Worm (Caenorhabditis elegans) whole organism, L4 larva: ENCODE results near the gene F58A6.1.

Experiments
- T26A8.4 ChIP-seq: fragments of 200-800 bp; sonication (Bioruptor generic); IDR thresholded peaks from 2 replicates; pipeline ENCODE4 v1.3.6; 2022; ENCODE audit warnings: missing genetic modification characterization, missing compliant biosample characterization
- Y48G9A.11 ChIP-seq: fragments of 200-800 bp; sonication (Bioruptor generic); IDR thresholded peaks from 2 replicates; pipeline ENCODE4 v1.3.6; 2022; ENCODE audit warnings: missing genetic modification reagents, missing genetic modification characterization, missing compliant biosample characterization
- Y5F2A.4 ChIP-seq: fragments of 200-800 bp; sonication (Bioruptor generic); optimal IDR thresholded peaks from 2 replicates; lab custom pipeline; 2018; ENCODE audit warnings: mild to moderate bottlenecking, missing genetic modification characterization, missing compliant biosample characterization
- aly-2 ChIP-seq: sonication (generic microtip); optimal IDR thresholded peaks from 2 replicates; lab custom pipeline; 2018; ENCODE audit warnings: missing biosample characterization, missing genetic modification characterization
- ama-1 ChIP-seq: fragments of 150-350 bp; optimal IDR thresholded peaks from 2 replicates; lab custom pipeline; 2014; ENCODE audit warnings: inconsistent platforms, mixed read lengths
- attf-4 ChIP-seq: sonication (generic microtip); optimal IDR thresholded peaks from 3 replicates; lab custom pipeline; 2017; ENCODE audit warnings: missing biosample characterization, missing genetic modification characterization
- ceh-32 ChIP-seq: sonication (generic microtip); optimal IDR thresholded peaks from 2 replicates; lab custom pipeline; 2016; ENCODE audit warnings: mild to moderate bottlenecking, missing genetic modification characterization, missing compliant biosample characterization; ENCODE audit not compliant: poor library complexity
- ces-1 ChIP-seq: fragments of 150-350 bp; sonication (generic microtip); optimal IDR thresholded peaks from 4 replicates; lab custom pipeline; 2014; ENCODE audit warnings: missing biosample characterization, missing genetic modification reagents, missing genetic modification characterization
- cey-2 ChIP-seq: sonication (generic microtip); optimal IDR thresholded peaks from 3 replicates; lab custom pipeline; 2017; ENCODE audit warnings: missing genetic modification characterization, mild to moderate bottlenecking, missing compliant biosample characterization, antibody characterized with exemption, borderline replicate concordance; ENCODE audit not compliant: insufficient read depth
- daf-12 ChIP-seq: fragments of 150-350 bp; optimal IDR thresholded peaks from 2 replicates; lab custom pipeline; 2014; ENCODE audit warnings: missing biosample characterization, missing genetic modification reagents, missing genetic modification characterization
- daf-16 ChIP-seq, 3 experiments: sonication (generic microtip); optimal IDR thresholded peaks; 2 replicates each; lab custom pipeline; 2016 to 2017; ENCODE audit warnings: missing genetic modification characterization in 3 of 3, missing genetic modification reagents in 3 of 3, mild to moderate bottlenecking in 2 of 3, missing compliant biosample characterization in 2 of 3, missing biosample characterization in 1 of 3, moderate library complexity in 1 of 3
- daf-19 ChIP-seq: fragments of 200-800 bp; sonication (Bioruptor generic); conservative IDR thresholded peaks from 2 replicates; pipeline ENCODE4 v1.3.6; 2022; ENCODE audit warnings: missing genetic modification characterization, missing compliant biosample characterization
- daf-8 ChIP-seq: fragments of 200-800 bp; sonication (Bioruptor generic); IDR thresholded peaks from 2 replicates; pipeline ENCODE4 v1.3.6; 2022; ENCODE audit warnings: missing genetic modification characterization, missing compliant biosample characterization
- dmd-6 ChIP-seq: fragments of 200-800 bp; sonication (Bioruptor generic); IDR thresholded peaks from 2 replicates; pipeline ENCODE4 v1.3.6; 2022; ENCODE audit warnings: missing genetic modification reagents, missing genetic modification characterization, missing compliant biosample characterization
- dmd-8 ChIP-seq: fragments of 200-800 bp; sonication (Bioruptor generic); IDR thresholded peaks from 2 replicates; pipeline ENCODE4 v1.3.6; 2022; ENCODE audit warnings: missing genetic modification characterization, missing compliant biosample characterization
- dpl-1 ChIP-seq: fragments of 150-350 bp; optimal IDR thresholded peaks from 2 replicates; lab custom pipeline; 2014; ENCODE audit warnings: missing biosample characterization, missing genetic modification reagents, missing genetic modification characterization
- egl-27 ChIP-seq: sonication (generic microtip); optimal IDR thresholded peaks from 3 replicates; lab custom pipeline; 2017; ENCODE audit warnings: missing biosample characterization, missing genetic modification reagents, missing genetic modification characterization
- egl-43 ChIP-seq: fragments of 200-800 bp; sonication (Bioruptor generic); IDR thresholded peaks from 2 replicates; pipeline ENCODE4 v1.3.6; 2022; ENCODE audit warnings: missing genetic modification reagents, missing genetic modification characterization, missing compliant biosample characterization
- fkh-10 ChIP-seq: fragments of 150-350 bp; optimal IDR thresholded peaks from 2 replicates; lab custom pipeline; 2014; ENCODE audit warnings: missing biosample characterization, missing genetic modification reagents, missing genetic modification characterization
- jun-1 ChIP-seq: fragments of 150-350 bp; optimal IDR thresholded peaks from 2 replicates; lab custom pipeline; 2014; ENCODE audit warnings: missing biosample characterization, missing genetic modification reagents, missing genetic modification characterization
- lim-7 ChIP-seq: fragments of 200-800 bp; sonication (Bioruptor generic); IDR thresholded peaks from 2 replicates; pipeline ENCODE4 v1.3.6; 2022; ENCODE audit warnings: missing genetic modification characterization, missing compliant biosample characterization
- lin-13 ChIP-seq: fragments of 150-350 bp; optimal IDR thresholded peaks from 2 replicates; lab custom pipeline; 2014; ENCODE audit warnings: missing biosample characterization, missing genetic modification reagents, missing genetic modification characterization
- lin-15B ChIP-seq: fragments of 150-350 bp; sonication (generic microtip); optimal IDR thresholded peaks from 3 replicates; lab custom pipeline; 2014; ENCODE audit warnings: missing biosample characterization, missing genetic modification characterization
- lin-38 ChIP-seq: fragments of 200-800 bp; sonication (Bioruptor generic); IDR thresholded peaks from 2 replicates; pipeline ENCODE4 v1.3.6; 2022; ENCODE audit warnings: missing genetic modification reagents, missing genetic modification characterization, missing compliant biosample characterization
- madf-9 ChIP-seq: fragments of 200-800 bp; sonication (Bioruptor generic); conservative IDR thresholded peaks from 2 replicates; pipeline ENCODE4 v1.3.6; 2022; ENCODE audit warnings: missing genetic modification reagents, missing genetic modification characterization, missing compliant biosample characterization
- mep-1 ChIP-seq: fragments of 150-350 bp; sonication (generic microtip); optimal IDR thresholded peaks from 3 replicates; lab custom pipeline; 2014; ENCODE audit warnings: missing biosample characterization, missing genetic modification characterization
- mes-2 ChIP-seq: sonication (generic microtip); optimal IDR thresholded peaks from 2 replicates; lab custom pipeline; 2016; ENCODE audit warnings: missing genotype, mild to moderate bottlenecking, missing genetic modification characterization, missing compliant biosample characterization; ENCODE audit not compliant: poor library complexity, severe bottlenecking
- mxl-3 ChIP-seq: fragments of 200-800 bp; sonication (Bioruptor generic); optimal IDR thresholded peaks from 2 replicates; lab custom pipeline; 2018; ENCODE audit warnings: mild to moderate bottlenecking, missing genetic modification characterization, missing compliant biosample characterization
- nhr-10 ChIP-seq: fragments of 150-350 bp; optimal IDR thresholded peaks from 2 replicates; lab custom pipeline; 2014; ENCODE audit warnings: missing biosample characterization, missing genetic modification characterization
- nhr-102 ChIP-seq: sonication (generic microtip); optimal IDR thresholded peaks from 2 replicates; lab custom pipeline; 2016; ENCODE audit warnings: mild to moderate bottlenecking, missing genetic modification characterization, moderate library complexity, missing compliant biosample characterization
- nhr-11 ChIP-seq: fragments of 150-350 bp; optimal IDR thresholded peaks from 2 replicates; lab custom pipeline; 2014; ENCODE audit warnings: missing biosample characterization, missing genetic modification characterization
- nhr-111 ChIP-seq: fragments of 200-800 bp; sonication (Bioruptor generic); optimal IDR thresholded peaks from 2 replicates; lab custom pipeline; 2018; ENCODE audit warnings: mild to moderate bottlenecking, missing genetic modification characterization, missing compliant biosample characterization
- nhr-28 ChIP-seq: fragments of 150-350 bp; optimal IDR thresholded peaks from 2 replicates; lab custom pipeline; 2014; ENCODE audit warnings: missing biosample characterization, missing genetic modification characterization
- nhr-41 ChIP-seq: fragments of 200-800 bp; sonication (Bioruptor generic); IDR thresholded peaks from 2 replicates; pipeline ENCODE4 v1.3.6; 2022; ENCODE audit warnings: missing genetic modification reagents, missing genetic modification characterization, missing compliant biosample characterization
- nhr-6 ChIP-seq: fragments of 150-350 bp; optimal IDR thresholded peaks from 2 replicates; lab custom pipeline; 2014; ENCODE audit warnings: missing biosample characterization, missing genetic modification characterization
- nhr-76 ChIP-seq: fragments of 150-350 bp; optimal IDR thresholded peaks from 2 replicates; lab custom pipeline; 2014; ENCODE audit warnings: missing biosample characterization, missing genetic modification characterization
- nhr-77 ChIP-seq: fragments of 150-350 bp; optimal IDR thresholded peaks from 2 replicates; lab custom pipeline; 2014; ENCODE audit warnings: missing biosample characterization, missing genetic modification characterization
- pha-4 ChIP-seq, 2 experiments: fragments of 150-350 bp in 1 of 2; fragments of 200-800 bp in 1 of 2; sonication (Bioruptor generic) in 1 of 2; IDR thresholded peaks in 1 of 2; optimal IDR thresholded peaks in 1 of 2; 2 replicates each; pipeline versions ENCODE4 v1.3.6 to Lab custom; 2014 to 2022; ENCODE audit warnings: missing genetic modification characterization in 2 of 2, missing genetic modification reagents in 2 of 2, missing biosample characterization in 1 of 2, missing compliant biosample characterization in 1 of 2
- php-3 ChIP-seq: fragments of 200-800 bp; sonication (Bioruptor generic); IDR thresholded peaks from 2 replicates; pipeline ENCODE4 v1.3.6; 2022; ENCODE audit warnings: missing genetic modification reagents, missing genetic modification characterization, missing compliant biosample characterization
- pqm-1 ChIP-seq: sonication (generic microtip); optimal IDR thresholded peaks from 2 replicates; lab custom pipeline; 2017; ENCODE audit warnings: missing biosample characterization, missing genetic modification characterization
- rbr-2 ChIP-seq: sonication (generic microtip); optimal IDR thresholded peaks from 2 replicates; lab custom pipeline; 2016; ENCODE audit warnings: missing genotype, missing genetic modification characterization, missing compliant biosample characterization
- saeg-2 ChIP-seq: fragments of 200-800 bp; sonication (Bioruptor generic); IDR thresholded peaks from 2 replicates; pipeline ENCODE4 v1.3.6; 2022; ENCODE audit warnings: missing genetic modification reagents, missing genetic modification characterization, missing compliant biosample characterization
- skn-1 ChIP-seq: fragments of 150-350 bp; optimal IDR thresholded peaks from 2 replicates; lab custom pipeline; 2014; ENCODE audit warnings: missing biosample characterization, missing genetic modification characterization
- snpc-1.2 ChIP-seq: fragments of 200-800 bp; sonication (Bioruptor generic); IDR thresholded peaks from 2 replicates; pipeline ENCODE4 v1.3.6; 2022; ENCODE audit warnings: missing genetic modification reagents, missing genetic modification characterization, missing compliant biosample characterization
- snpc-4 ChIP-seq: fragments of 150-350 bp; optimal IDR thresholded peaks from 2 replicates; lab custom pipeline; 2014; ENCODE audit warnings: missing biosample characterization, missing genetic modification characterization
- tag-97 ChIP-seq: fragments of 200-800 bp; sonication (Bioruptor generic); IDR thresholded peaks from 2 replicates; pipeline ENCODE4 v1.3.6; 2022; ENCODE audit warnings: missing genetic modification characterization, missing compliant biosample characterization
- vab-7 ChIP-seq: fragments of 200-800 bp; sonication (Bioruptor generic); IDR thresholded peaks from 2 replicates; pipeline ENCODE4 v1.3.6; 2022; ENCODE audit warnings: missing genetic modification reagents, missing genetic modification characterization, missing compliant biosample characterization
- zfp-2 ChIP-seq: sonication (generic microtip); optimal IDR thresholded peaks from 2 replicates; lab custom pipeline; 2016; ENCODE audit warnings: mild to moderate bottlenecking, missing genetic modification characterization, missing compliant biosample characterization
- zip-11 ChIP-seq: fragments of 200-800 bp; sonication (Bioruptor generic); IDR thresholded peaks from 2 replicates; pipeline ENCODE4 v1.3.6; 2022; ENCODE audit warnings: missing genetic modification characterization, missing compliant biosample characterization
- zip-2 ChIP-seq: fragments of 150-350 bp; optimal IDR thresholded peaks from 2 replicates; lab custom pipeline; 2014; ENCODE audit warnings: missing biosample characterization, missing genetic modification characterization
- ztf-11 ChIP-seq: fragments of 150-350 bp; optimal IDR thresholded peaks from 2 replicates; lab custom pipeline; 2014; ENCODE audit warnings: missing biosample characterization, missing genetic modification characterization

Gene F58A6.1

ce11 chrII:5105020-5105419 is 37.7 kb upstream of the F58A6.1 start:
- TF ChIP-seq skn-1 (tag; lab: Kevin White, UChicago) (no peak), attf-4 (tag; lab: Kevin White, UChicago) (no peak), php-3 (peak; percentile 58; the same call in 1 of the 2 replicates), mxl-3 (GFP tag; lab: Kevin White, UChicago) (peak; percentile 69), nhr-6 (tag; lab: Kevin White, UChicago) (peak; percentile 62), nhr-111 (GFP tag; lab: Kevin White, UChicago) (peak; percentile 87), nhr-41 (GFP tag; lab: Robert Waterston, UW) (peak; percentile 96), ces-1 (GFP tag; lab: Kevin White, UChicago) (peak; percentile 29), daf-16 (GFP tag; optimal IDR thresholded peaks at IDR 0.05; lab: Kevin White, UChicago) (peak in 1 of 2 experiments; percentile 94), daf-16 (tag; optimal IDR thresholded peaks at IDR 0.05; lab: Kevin White, UChicago) (peak; percentile 78), mes-2 (tag; lab: Kevin White, UChicago) (peak; percentile 92), aly-2 (tag; lab: Kevin White, UChicago) (peak; percentile 4), zip-11 (GFP tag; lab: Robert Waterston, UW) (peak; percentile 73; the same call in 1 of the 2 replicates), rbr-2 (peak; percentile 71), vab-7 (peak; percentile 91), snpc-4 (tag; lab: Kevin White, UChicago) (no peak), nhr-76 (tag; lab: Kevin White, UChicago) (no peak), dpl-1 (GFP tag; lab: Kevin White, UChicago) (peak; percentile 39), ztf-11 (tag; lab: Kevin White, UChicago) (no peak), lin-15B (no peak), Y5F2A.4 (peak; percentile 75), lin-13 (GFP tag; lab: Kevin White, UChicago) (peak; percentile 48), zfp-2 (tag; lab: Kevin White, UChicago) (peak; percentile 55), snpc-1.2 (no peak; the same call in 1 of the 2 replicates), zip-2 (peak; percentile 60), saeg-2 (0 out of 2 replicates have a peak, but pooled peaks have one; percentile 59), dmd-8 (GFP tag; lab: Robert Waterston, UW) (peak; percentile 94), daf-8 (GFP tag; lab: Robert Waterston, UW) (no peak), Y48G9A.11 (GFP tag; lab: Robert Waterston, UW) (peak; percentile 76), lim-7 (GFP tag; lab: Robert Waterston, UW) (peak; percentile 97), dmd-6 (GFP tag; lab: Robert Waterston, UW) (peak; percentile 82), mep-1 (tag; lab: Kevin White, UChicago) (peak; percentile 72), pqm-1 (tag; lab: Kevin White, UChicago) (no peak), lin-38 (GFP tag; lab: Robert Waterston, UW) (no peak; the same call in none of the 2 replicates), tag-97 (GFP tag; lab: Robert Waterston, UW) (no peak), ceh-32 (tag; lab: Kevin White, UChicago) (no peak), daf-12 (tag; lab: Kevin White, UChicago) (no peak), egl-43 (no peak), madf-9 (GFP tag; lab: Robert Waterston, UW) (no peak; the same call in 1 of the 2 replicates), nhr-102 (tag; lab: Kevin White, UChicago) (peak; percentile 82), cey-2 (tag; lab: Kevin White, UChicago) (no peak), nhr-11 (tag; lab: Kevin White, UChicago) (peak; percentile 55), daf-19 (GFP tag; lab: Robert Waterston, UW) (no peak), nhr-77 (tag; lab: Kevin White, UChicago) (no peak), pha-4 (GFP tag; IDR thresholded peaks at IDR 0.05; lab: Robert Waterston, UW) (no peak; the same call in 1 of the 2 replicates), pha-4 (tag; optimal IDR thresholded peaks at IDR 0.05; lab: Kevin White, UChicago) (no peak), T26A8.4 (GFP tag; lab: Robert Waterston, UW) (no peak; the same call in 1 of the 2 replicates), nhr-28 (tag; lab: Kevin White, UChicago) (peak; percentile 38), egl-27 (tag; lab: Kevin White, UChicago) (no peak), jun-1 (tag; lab: Kevin White, UChicago) (no peak), nhr-10 (no peak), ama-1 (lab: Kevin White, UChicago) (no peak), fkh-10 (peak; percentile 0)
